Worm (Caenorhabditis elegans) whole organism, L1 larva: Measurements from ENCODE around the gene erd-2.2.

ENCODE experiments used
- C34B4.2 ChIP-seq: sonication (generic microtip); optimal IDR thresholded peaks from 2 replicates; lab custom pipeline; 2017; ENCODE audit warnings: mild to moderate bottlenecking, missing genetic modification characterization, missing compliant biosample characterization
- Y116A8C.19 ChIP-seq: sonication (generic microtip); optimal IDR thresholded peaks from 2 replicates; lab custom pipeline; 2016; ENCODE audit warnings: missing compliant biosample characterization, missing genetic modification characterization, borderline replicate concordance
- ama-1 ChIP-seq: fragments of 150-350 bp; optimal IDR thresholded peaks from 2 replicates; lab custom pipeline; 2014
- blmp-1 ChIP-seq: fragments of 150-350 bp; optimal IDR thresholded peaks from 2 replicates; lab custom pipeline; 2014; ENCODE audit warnings: missing biosample characterization, missing genetic modification characterization
- ceh-82 ChIP-seq, 3 experiments: fragments of 150-350 bp in 1 of 3; sonication (generic microtip) in 2 of 3; optimal IDR thresholded peaks; 2 replicates each; lab custom pipeline; 2014 to 2017; ENCODE audit warnings: missing biosample characterization in 3 of 3, missing genetic modification characterization in 3 of 3
- ceh-90 ChIP-seq: sonication (generic microtip); optimal IDR thresholded peaks from 2 replicates; lab custom pipeline; 2016; ENCODE audit warnings: missing genetic modification characterization, missing compliant biosample characterization
- dpl-1 ChIP-seq, 3 experiments: fragments of 150-350 bp in 2 of 3; sonication (generic microtip) in 1 of 3; optimal IDR thresholded peaks; 2 replicates each; lab custom pipeline; 2014 to 2017; ENCODE audit warnings: missing biosample characterization in 3 of 3, missing genetic modification characterization in 3 of 3, missing genetic modification reagents in 3 of 3
- dsc-1 ChIP-seq: sonication (generic microtip); optimal IDR thresholded peaks from 2 replicates; lab custom pipeline; 2016; ENCODE audit warnings: mild to moderate bottlenecking, missing genetic modification characterization, missing compliant biosample characterization
- efl-1 ChIP-seq, 4 experiments: fragments of 150-350 bp; optimal IDR thresholded peaks in 3 of 4; peaks in 1 of 4; 1 replicate in 1 of 4; 2 replicates in 3 of 4; lab custom pipeline; 2014; ENCODE audit warnings: missing biosample characterization in 2 of 4, missing genetic modification characterization in 2 of 4, missing genetic modification reagents in 2 of 4
- egl-13 ChIP-seq: sonication (generic microtip); optimal IDR thresholded peaks from 2 replicates; lab custom pipeline; 2016; ENCODE audit warnings: missing genotype, missing genetic modification reagents, missing genetic modification characterization, missing compliant biosample characterization
- egl-27 ChIP-seq, 2 experiments: fragments of 150-350 bp in 1 of 2; sonication (generic microtip); optimal IDR thresholded peaks; 3 replicates each; lab custom pipeline; 2017 to 2018; ENCODE audit warnings: missing biosample characterization in 2 of 2, missing genetic modification characterization in 2 of 2, missing genetic modification reagents in 2 of 2
- elt-2 ChIP-seq: sonication (generic microtip); optimal IDR thresholded peaks from 2 replicates; lab custom pipeline; 2016; ENCODE audit warnings: missing genetic modification characterization, mild to moderate bottlenecking, inconsistent platforms, missing compliant biosample characterization, missing genetic modification reagents
- elt-3 ChIP-seq, 6 experiments: fragments of 150-350 bp in 1 of 6; sonication (generic microtip); optimal IDR thresholded peaks; 2 replicates each; lab custom pipeline; 2017 to 2018; ENCODE audit warnings: missing biosample characterization in 6 of 6, missing genetic modification characterization in 6 of 6, inconsistent platforms in 1 of 6
- fkh-10 ChIP-seq: sonication (generic microtip); optimal IDR thresholded peaks from 2 replicates; lab custom pipeline; 2017; ENCODE audit warnings: missing biosample characterization, missing genetic modification reagents, missing genetic modification characterization
- fkh-4 ChIP-seq: sonication (generic microtip); optimal IDR thresholded peaks from 2 replicates; lab custom pipeline; 2016; ENCODE audit warnings: missing compliant biosample characterization, missing genetic modification characterization, borderline replicate concordance
- fkh-8 ChIP-seq: sonication (generic microtip); optimal IDR thresholded peaks from 2 replicates; lab custom pipeline; 2016; ENCODE audit warnings: mild to moderate bottlenecking, missing genetic modification characterization, missing compliant biosample characterization
- grh-1 ChIP-seq: fragments of 200-800 bp; sonication (Bioruptor generic); IDR thresholded peaks from 2 replicates; pipeline ENCODE4 v1.3.6; 2022; ENCODE audit warnings: missing genetic modification reagents, missing genetic modification characterization, missing compliant biosample characterization
- lin-14 ChIP-seq: fragments of 200-800 bp; sonication (Bioruptor generic); optimal IDR thresholded peaks from 2 replicates; lab custom pipeline; 2018; ENCODE audit warnings: mild to moderate bottlenecking, missing genetic modification characterization, moderate library complexity, missing compliant biosample characterization
- lin-35 ChIP-seq, 2 experiments: fragments of 150-350 bp; optimal IDR thresholded peaks; 2 replicates each; lab custom pipeline; 2014; ENCODE audit warnings: missing biosample characterization in 2 of 2, missing genetic modification characterization in 2 of 2, missing genetic modification reagents in 2 of 2
- lin-39 ChIP-seq: fragments of 150-350 bp; optimal IDR thresholded peaks from 2 replicates; lab custom pipeline; 2014; ENCODE audit warnings: missing biosample characterization, missing genetic modification reagents, missing genetic modification characterization
- lir-3 ChIP-seq: sonication (generic microtip); optimal IDR thresholded peaks from 2 replicates; lab custom pipeline; 2016; ENCODE audit warnings: mild to moderate bottlenecking, missing genetic modification characterization, moderate library complexity, missing compliant biosample characterization; ENCODE audit not compliant: poor library complexity
- lsy-2 ChIP-seq, 2 experiments: fragments of 150-350 bp; optimal IDR thresholded peaks; 2 replicates each; lab custom pipeline; 2014; ENCODE audit warnings: missing biosample characterization in 2 of 2, missing genetic modification characterization in 2 of 2
- mdl-1 ChIP-seq, 2 experiments: fragments of 150-350 bp; optimal IDR thresholded peaks; 2 replicates each; lab custom pipeline; 2014 to 2017; ENCODE audit warnings: missing biosample characterization in 2 of 2, missing genetic modification characterization in 2 of 2, inconsistent platforms in 1 of 2
- mef-2 ChIP-seq: fragments of 150-350 bp; optimal IDR thresholded peaks from 2 replicates; lab custom pipeline; 2014; ENCODE audit warnings: missing biosample characterization, missing genetic modification characterization
- mep-1 ChIP-seq: fragments of 150-350 bp; optimal IDR thresholded peaks from 2 replicates; lab custom pipeline; 2014; ENCODE audit warnings: missing biosample characterization, missing genetic modification characterization
- nhr-12 ChIP-seq: sonication (generic microtip); optimal IDR thresholded peaks from 2 replicates; lab custom pipeline; 2017; ENCODE audit warnings: missing biosample characterization, missing genetic modification characterization
- nhr-19 ChIP-seq: fragments of 200-800 bp; sonication (Bioruptor generic); conservative IDR thresholded peaks from 2 replicates; pipeline ENCODE4 v1.3.6; 2022; ENCODE audit warnings: missing genetic modification characterization, missing compliant biosample characterization
- nhr-20 ChIP-seq: sonication (generic microtip); optimal IDR thresholded peaks from 2 replicates; lab custom pipeline; 2016; ENCODE audit warnings: mild to moderate bottlenecking, missing genetic modification characterization, missing compliant biosample characterization
- nhr-47 ChIP-seq: sonication (generic microtip); optimal IDR thresholded peaks from 2 replicates; lab custom pipeline; 2016; ENCODE audit warnings: mild to moderate bottlenecking, missing genetic modification characterization, moderate library complexity, missing compliant biosample characterization
- nhr-71 ChIP-seq: sonication (generic microtip); optimal IDR thresholded peaks from 2 replicates; lab custom pipeline; 2016; ENCODE audit warnings: mild to moderate bottlenecking, missing genetic modification characterization, moderate library complexity, missing compliant biosample characterization
- nhr-77 ChIP-seq: fragments of 150-350 bp; optimal IDR thresholded peaks from 2 replicates; lab custom pipeline; 2014; ENCODE audit warnings: missing biosample characterization, missing genetic modification characterization
- nhr-85 ChIP-seq: sonication (generic microtip); peaks from one replicate; lab custom pipeline; 2016; ENCODE audit warnings: missing genetic modification characterization, inconsistent platforms, missing compliant biosample characterization
- nhr-90 ChIP-seq: sonication (generic microtip); optimal IDR thresholded peaks from 2 replicates; lab custom pipeline; 2016; ENCODE audit warnings: mild to moderate bottlenecking, missing genetic modification characterization, missing compliant biosample characterization; ENCODE audit not compliant: poor library complexity
- pag-3 ChIP-seq: sonication (generic microtip); optimal IDR thresholded peaks from 2 replicates; lab custom pipeline; 2017; ENCODE audit warnings: missing genetic modification characterization, mild to moderate bottlenecking, missing compliant biosample characterization, antibody characterized with exemption, borderline replicate concordance; ENCODE audit not compliant: insufficient read depth
- pqm-1 ChIP-seq: sonication (generic microtip); optimal IDR thresholded peaks from 3 replicates; lab custom pipeline; 2017; ENCODE audit warnings: missing biosample characterization, missing genetic modification characterization
- rnt-1 ChIP-seq: sonication (generic microtip); optimal IDR thresholded peaks from 2 replicates; lab custom pipeline; 2016; ENCODE audit warnings: mild to moderate bottlenecking, missing genetic modification characterization, moderate library complexity, missing compliant biosample characterization
- snu-23 ChIP-seq: sonication (generic microtip); optimal IDR thresholded peaks from 2 replicates; lab custom pipeline; 2016; ENCODE audit warnings: missing genetic modification characterization, missing compliant biosample characterization
- swsn-7 ChIP-seq: sonication (generic microtip); optimal IDR thresholded peaks from 2 replicates; lab custom pipeline; 2016; ENCODE audit warnings: missing genetic modification characterization, missing compliant biosample characterization
- tbx-2 ChIP-seq: sonication (generic microtip); optimal IDR thresholded peaks from 2 replicates; lab custom pipeline; 2016; ENCODE audit warnings: missing genetic modification characterization, missing compliant biosample characterization
- unc-130 ChIP-seq: fragments of 150-350 bp; optimal IDR thresholded peaks from 2 replicates; lab custom pipeline; 2017; ENCODE audit warnings: missing biosample characterization, missing genetic modification characterization, inconsistent platforms
- unc-86 ChIP-seq: sonication (generic microtip); optimal IDR thresholded peaks from 2 replicates; lab custom pipeline; 2016; ENCODE audit warnings: missing genetic modification characterization, missing compliant biosample characterization
- ztf-4 ChIP-seq: fragments of 150-350 bp; optimal IDR thresholded peaks from 2 replicates; lab custom pipeline; 2014; ENCODE audit warnings: missing biosample characterization, missing genetic modification characterization

Gene erd-2.2

ce11 chrIII:5876140-5876675 lies 30.6 kb upstream of the erd-2.2 start, which contains the start of gene aldo-2:
TSS of gene aldo-2 (minus strand) at chrIII:5876625.
- TF ChIP-seq snu-23 (GFP tag; lab: Kevin White, UChicago), result peak; percentile 57
- TF ChIP-seq lin-35 (GFP tag; optimal IDR thresholded peaks at IDR 0.05; lab: Kevin White, UChicago), result peak; percentile 24 to 60
- TF ChIP-seq nhr-19 (GFP tag; lab: Robert Waterston, UW), result peak; percentile 6; the same call in 1 of the 2 replicates
- peak; percentile 54 for TF ChIP-seq nhr-90 (tag; lab: Kevin White, UChicago)
- TF ChIP-seq grh-1, result 0 out of 2 replicates have a peak, but pooled peaks have one; percentile 5
- peak in 2 of 3 experiments; percentile 22 to 33 for TF ChIP-seq dpl-1 (GFP tag; optimal IDR thresholded peaks at IDR 0.05; lab: Kevin White, UChicago)
- peak in 1 of 6 experiments; percentile 30 for TF ChIP-seq elt-3 (tag; optimal IDR thresholded peaks at IDR 0.05; lab: Kevin White, UChicago)
- peak; percentile 31 for TF ChIP-seq nhr-20 (tag; lab: Kevin White, UChicago)
- TF ChIP-seq ceh-90 (tag; lab: Kevin White, UChicago), result no peak
- TF ChIP-seq lin-14, result peak; percentile 76
- no peak for TF ChIP-seq fkh-10 (GFP tag; lab: Kevin White, UChicago)
- no peak for TF ChIP-seq fkh-8 (tag; lab: Kevin White, UChicago)
- TF ChIP-seq ceh-82 (tag; optimal IDR thresholded peaks at IDR 0.05; lab: Kevin White, UChicago), result peak in 1 of 3 experiments; percentile 4
- no peak for TF ChIP-seq dsc-1 (tag; lab: Kevin White, UChicago)
- TF ChIP-seq mep-1 (tag; lab: Kevin White, UChicago), result peak; percentile 14
- peak; percentile 11 for TF ChIP-seq nhr-71 (tag; lab: Kevin White, UChicago)
- peak; percentile 64 for TF ChIP-seq blmp-1 (tag; lab: Kevin White, UChicago)
- TF ChIP-seq mdl-1 (tag; optimal IDR thresholded peaks at IDR 0.05; lab: Kevin White, UChicago), result peak in 1 of 2 experiments; percentile 40
- peak; percentile 15 for TF ChIP-seq nhr-47
- peak; percentile 22 for TF ChIP-seq tbx-2
- no peak for TF ChIP-seq lin-39 (tag; lab: Kevin White, UChicago)
- no peak for TF ChIP-seq egl-13 (tag; lab: Kevin White, UChicago)
- TF ChIP-seq ama-1, result peak; percentile 56
- peak; percentile 22 to 30 for TF ChIP-seq efl-1 (optimal IDR thresholded peaks at IDR 0.05; lab: Kevin White, UChicago)
- TF ChIP-seq efl-1 (GFP tag; optimal IDR thresholded peaks at IDR 0.05 in 1 of 2; lab: Kevin White, UChicago), result peak in 1 of 2 experiments; percentile 92
- TF ChIP-seq nhr-85 (tag; lab: Kevin White, UChicago), result peak; percentile 84
- TF ChIP-seq lsy-2 (tag; optimal IDR thresholded peaks at IDR 0.05; lab: Kevin White, UChicago), result peak in 1 of 2 experiments; percentile 36

ce11 chrIII:5876867-5877641 lies 29.8 kb upstream of the erd-2.2 start:
- TF ChIP-seq lir-3 (tag; lab: Kevin White, UChicago) (no peak), lin-35 (GFP tag; optimal IDR thresholded peaks at IDR 0.05; lab: Kevin White, UChicago) (peak in 1 of 2 experiments; percentile 62), nhr-20 (tag; lab: Kevin White, UChicago) (peak; percentile 63), snu-23 (GFP tag; lab: Kevin White, UChicago) (peak; percentile 65), nhr-77 (no peak), mep-1 (tag; lab: Kevin White, UChicago) (peak; percentile 21), mef-2 (tag; lab: Kevin White, UChicago) (no peak), fkh-8 (tag; lab: Kevin White, UChicago) (no peak), nhr-12 (tag; lab: Kevin White, UChicago) (no peak), elt-2 (tag; lab: Kevin White, UChicago) (peak; percentile 38), egl-13 (tag; lab: Kevin White, UChicago) (no peak), unc-86 (tag; lab: Kevin White, UChicago) (no peak), lin-39 (tag; lab: Kevin White, UChicago) (no peak), pqm-1 (tag; lab: Kevin White, UChicago) (no peak), elt-3 (tag; optimal IDR thresholded peaks at IDR 0.05; lab: Kevin White, UChicago) (peak in 4 of 6 experiments; percentile 10 to 61 (median 28)), nhr-90 (tag; lab: Kevin White, UChicago) (peak; percentile 58), unc-130 (tag; lab: Kevin White, UChicago) (no peak), nhr-85 (tag; lab: Kevin White, UChicago) (peak; percentile 38), pag-3 (no peak), blmp-1 (tag; lab: Kevin White, UChicago) (peak; percentile 90), mdl-1 (tag; optimal IDR thresholded peaks at IDR 0.05; lab: Kevin White, UChicago) (peak in 1 of 2 experiments; percentile 0), swsn-7 (no peak), rnt-1 (tag; lab: Kevin White, UChicago) (no peak), lin-14 (peak; percentile 31), Y116A8C.19 (tag; lab: Kevin White, UChicago) (no peak), grh-1 (peak; percentile 26; the same call in 1 of the 2 replicates), efl-1 (optimal IDR thresholded peaks at IDR 0.05; lab: Kevin White, UChicago) (no peak), efl-1 (GFP tag; optimal IDR thresholded peaks at IDR 0.05 in 1 of 2; lab: Kevin White, UChicago) (peak in 1 of 2 experiments; percentile 78), fkh-4 (tag; lab: Kevin White, UChicago) (no peak), ztf-4 (no peak), nhr-19 (GFP tag; lab: Robert Waterston, UW) (peak; percentile 27), C34B4.2 (no peak), nhr-71 (tag; lab: Kevin White, UChicago) (peak; percentile 73), egl-27 (tag; optimal IDR thresholded peaks at IDR 0.05; lab: Kevin White, UChicago) (no peak)
